Fruit fly (Drosophila melanogaster): ENCODE data around the gene Aladin.
A peak's percentile ranks its signal among the peaks of the same experiment; 100 is the strongest.

Aladin gene

dm6 chrX:9252051-9252708 lies 21.0 kb upstream of the Aladin start (continued):
- TF ChIP-seq Sox15 (GFP tag; optimal IDR thresholded peaks at IDR 0.05) (no peak), CG34406 (GFP tag; optimal IDR thresholded peaks at IDR 0.05) (no peak), esn (GFP tag; optimal IDR thresholded peaks at IDR 0.05) (no peak), vri (GFP tag; optimal IDR thresholded peaks at IDR 0.05) (peak; percentile 13), CG10669 (GFP tag; optimal IDR thresholded peaks at IDR 0.05) (no peak), Eip75B (GFP tag; optimal IDR thresholded peaks at IDR 0.05) (no peak), OdsH (GFP tag; optimal IDR thresholded peaks at IDR 0.05) (no peak), achi (GFP tag; optimal IDR thresholded peaks at IDR 0.05) (no peak), pdm3 (GFP tag; optimal IDR thresholded peaks at IDR 0.05) (peak; percentile 15), eg (GFP tag; IDR thresholded peaks at IDR 0.05) (peak; percentile 68), salr (GFP tag; optimal IDR thresholded peaks at IDR 0.05) (no peak), CG6854 (GFP tag; optimal IDR thresholded peaks at IDR 0.05) (no peak), Eip93F (GFP tag; optimal IDR thresholded peaks at IDR 0.05) (no peak), Hr38 (GFP tag; optimal IDR thresholded peaks at IDR 0.05) (no peak), CG32006 (GFP tag; optimal IDR thresholded peaks at IDR 0.05) (peak; percentile 20), Sox14 (GFP tag; optimal IDR thresholded peaks at IDR 0.05) (peak; percentile 64), Hr39 (GFP tag; optimal IDR thresholded peaks at IDR 0.05) (no peak), Ets96B (tag; optimal IDR thresholded peaks at IDR 0.05) (no peak), cyc (GFP tag; optimal IDR thresholded peaks at IDR 0.05) (no peak), CG7368 (GFP tag; optimal IDR thresholded peaks at IDR 0.05) (no peak), topi (GFP tag; optimal IDR thresholded peaks at IDR 0.05) (peak; percentile 12), CG15336 (GFP tag; IDR thresholded peaks at IDR 0.05) (peak; percentile 41; the same call in 1 of the 2 replicates), CG10631 (GFP tag; optimal IDR thresholded peaks at IDR 0.05) (no peak)

DNA sequence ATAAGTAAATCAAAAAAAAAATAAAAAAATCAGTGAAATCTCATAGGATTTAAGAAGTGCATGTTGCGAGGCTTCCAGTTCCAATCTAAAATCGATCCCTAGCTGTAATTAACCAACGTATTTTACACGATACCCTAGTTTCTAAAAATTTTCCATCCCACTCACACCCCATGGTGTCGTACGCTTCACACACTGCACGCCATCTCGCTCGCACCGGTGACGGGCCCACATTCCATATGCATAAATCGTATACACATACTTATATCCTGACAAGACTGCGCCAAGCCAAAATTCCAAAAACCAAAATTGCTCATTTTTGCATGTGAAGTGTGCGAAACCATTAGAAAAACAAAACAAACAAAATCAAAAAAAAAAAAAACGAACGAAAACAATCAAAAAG lies 18.2 kb upstream of the Aladin start:
- TF ChIP-seq Eip93F (GFP tag; optimal IDR thresholded peaks at IDR 0.05) (no peak), Eip78C (GFP tag) (peak; percentile 41), CG6276 (GFP tag; optimal IDR thresholded peaks at IDR 0.05) (no peak), esn (GFP tag; optimal IDR thresholded peaks at IDR 0.05) (peak; percentile 11), CG9139 (GFP tag; optimal IDR thresholded peaks at IDR 0.05) (no peak), CG31627 (GFP tag; optimal IDR thresholded peaks at IDR 0.05) (no peak), Sox14 (GFP tag; optimal IDR thresholded peaks at IDR 0.05) (no peak), salr (GFP tag; optimal IDR thresholded peaks at IDR 0.05) (no peak), spab (GFP tag; optimal IDR thresholded peaks at IDR 0.05) (no peak), CG34406 (GFP tag; optimal IDR thresholded peaks at IDR 0.05) (no peak), CG6854 (GFP tag; optimal IDR thresholded peaks at IDR 0.05) (no peak), cyc (GFP tag; optimal IDR thresholded peaks at IDR 0.05) (no peak), CG6163 (GFP tag; IDR thresholded peaks at IDR 0.05) (no peak)

DNA sequence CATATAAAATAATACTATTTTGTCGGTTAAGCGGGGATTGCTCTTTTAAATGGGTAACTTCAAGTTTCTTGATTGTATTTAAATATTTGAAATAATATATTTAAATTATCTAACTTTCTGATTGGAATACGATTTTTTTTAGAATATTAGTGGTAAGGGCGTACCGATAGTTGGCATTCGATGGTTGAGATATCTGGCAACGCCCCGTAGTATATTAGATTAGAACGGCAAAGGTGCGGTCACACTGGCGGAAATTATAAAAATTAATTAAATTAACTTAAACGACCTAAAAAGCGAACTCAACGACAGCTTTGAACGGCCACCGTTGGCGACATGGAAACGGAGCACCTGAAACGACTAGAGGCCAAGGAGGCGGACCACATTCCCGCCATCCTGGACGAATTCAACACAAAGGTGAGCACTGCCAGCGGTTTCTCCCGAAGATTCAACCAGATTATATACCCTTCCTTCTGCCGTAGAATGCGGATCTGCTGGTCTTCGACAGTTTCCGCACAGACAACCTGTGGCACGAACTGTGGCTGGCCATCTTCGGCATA lies 17.2 kb upstream of the Aladin start, which contains the start of gene ric8a:
Gene ric8a, plus strand, starts transcription at position 205 of the 557 bp plus-strand sequence.
- TF ChIP-seq Blimp-1 (GFP tag; optimal IDR thresholded peaks at IDR 0.05) (no peak), Sox15 (GFP tag; optimal IDR thresholded peaks at IDR 0.05) (no peak), CG31627 (GFP tag; optimal IDR thresholded peaks at IDR 0.05) (no peak), esn (GFP tag; optimal IDR thresholded peaks at IDR 0.05) (peak; percentile 21), CG10631 (GFP tag; optimal IDR thresholded peaks at IDR 0.05) (no peak), Hr38 (GFP tag; optimal IDR thresholded peaks at IDR 0.05) (no peak), fkh (GFP tag; optimal IDR thresholded peaks at IDR 0.05) (no peak), Gug (GFP tag; IDR thresholded peaks at IDR 0.05) (no peak), CG8319 (GFP tag; optimal IDR thresholded peaks at IDR 0.05) (no peak), CG9139 (GFP tag; optimal IDR thresholded peaks at IDR 0.05) (no peak), CG16779 (tag; optimal IDR thresholded peaks at IDR 0.05) (no peak), fd85E (GFP tag; optimal IDR thresholded peaks at IDR 0.05) (no peak), svp (GFP tag) (no peak), CG10669 (GFP tag; optimal IDR thresholded peaks at IDR 0.05) (no peak), salr (GFP tag; optimal IDR thresholded peaks at IDR 0.05) (no peak), acj6 (GFP tag; optimal IDR thresholded peaks at IDR 0.05) (no peak), eg (GFP tag; IDR thresholded peaks at IDR 0.05) (no peak), CG11294 (GFP tag; IDR thresholded peaks at IDR 0.05) (no peak), OdsH (GFP tag; optimal IDR thresholded peaks at IDR 0.05) (peak; percentile 19), topi (GFP tag; optimal IDR thresholded peaks at IDR 0.05) (no peak), CG8632 (GFP tag; optimal IDR thresholded peaks at IDR 0.05) (no peak), CG6276 (GFP tag; optimal IDR thresholded peaks at IDR 0.05) (no peak), CG11902 (GFP tag; optimal IDR thresholded peaks at IDR 0.05) (no peak), fd59A (GFP tag; optimal IDR thresholded peaks at IDR 0.05) (no peak), Eip75B (GFP tag; optimal IDR thresholded peaks at IDR 0.05) (no peak), CG32006 (GFP tag; optimal IDR thresholded peaks at IDR 0.05) (no peak), CG3032 (tag; optimal IDR thresholded peaks at IDR 0.05) (peak; percentile 34), dac (GFP tag; optimal IDR thresholded peaks at IDR 0.05) (no peak), Smox (GFP tag; optimal IDR thresholded peaks at IDR 0.05) (no peak), CG6808 (GFP tag; optimal IDR thresholded peaks at IDR 0.05) (no peak), Sox14 (GFP tag; optimal IDR thresholded peaks at IDR 0.05) (peak; percentile 48)

Measured in whole organism, prepupa.